Fruit fly (Drosophila melanogaster) whole organism, embryonic: ENCODE results near the gene Nup160.

ENCODE experiments used
- Bdp1 ChIP-seq: fragments of 200-800 bp; sonication (Bioruptor generic); optimal IDR thresholded peaks from 3 replicates; lab custom pipeline; 2016; ENCODE audit warnings: missing biosample characterization, missing genetic modification characterization
- Bgb ChIP-seq: fragments of 200-800 bp; sonication (Bioruptor generic); IDR thresholded peaks from 2 replicates; pipeline ENCODE4 v1.3.6; 2022; ENCODE audit warnings: missing biosample characterization, missing genetic modification characterization; ENCODE audit not compliant: partially characterized antibody
- CG10366 ChIP-seq: fragments of 200-800 bp; sonication (Bioruptor generic); IDR thresholded peaks from 2 replicates; pipeline ENCODE4 v1.3.6; 2022; ENCODE audit warnings: missing biosample characterization, missing genetic modification characterization
- CG12236 ChIP-seq: fragments of 200-800 bp; sonication (Bioruptor generic); optimal IDR thresholded peaks from 2 replicates; lab custom pipeline; 2016; ENCODE audit warnings: missing biosample characterization, missing genetic modification characterization
- CG13424 ChIP-seq: fragments of 200-800 bp; sonication (Bioruptor generic); optimal IDR thresholded peaks from 2 replicates; lab custom pipeline; 2019; ENCODE audit warnings: missing biosample characterization, mild to moderate bottlenecking, missing genetic modification characterization, moderate library complexity
- CG14441 ChIP-seq: fragments of 200-800 bp; sonication (Bioruptor generic); IDR thresholded peaks from 2 replicates; pipeline ENCODE4 v1.3.6; 2022; ENCODE audit warnings: missing biosample characterization, missing genetic modification characterization
- CG15479 ChIP-seq: fragments of 200-800 bp; sonication (Bioruptor generic); optimal IDR thresholded peaks from 3 replicates; lab custom pipeline; 2019; ENCODE audit warnings: missing biosample characterization, mild to moderate bottlenecking, missing genetic modification characterization, moderate library complexity
- CG15696 ChIP-seq: fragments of 200-800 bp; sonication (Bioruptor generic); optimal IDR thresholded peaks from 2 replicates; lab custom pipeline; 2019; ENCODE audit warnings: missing biosample characterization, mild to moderate bottlenecking, missing genetic modification characterization, moderate library complexity
- CG17568 ChIP-seq: fragments of 200-800 bp; sonication (Bioruptor generic); optimal IDR thresholded peaks from 2 replicates; lab custom pipeline; 2018; ENCODE audit warnings: missing biosample characterization, mild to moderate bottlenecking, missing genetic modification characterization, moderate library complexity
- CG18619 ChIP-seq: fragments of 200-800 bp; sonication (Bioruptor generic); optimal IDR thresholded peaks from 3 replicates; lab custom pipeline; 2017; ENCODE audit warnings: missing biosample characterization, mild to moderate bottlenecking, missing genetic modification characterization
- CG18764 ChIP-seq: fragments of 200-800 bp; sonication (Bioruptor generic); optimal IDR thresholded peaks from 3 replicates; lab custom pipeline; 2016; ENCODE audit warnings: missing biosample characterization, missing genetic modification characterization
- CG30403 ChIP-seq: fragments of 200-800 bp; sonication (Bioruptor generic); optimal IDR thresholded peaks from 3 replicates; lab custom pipeline; 2016; ENCODE audit warnings: missing biosample characterization, missing genetic modification characterization
- CG31224 ChIP-seq: fragments of 200-800 bp; sonication (Bioruptor generic); IDR thresholded peaks from 2 replicates; pipeline ENCODE4 v1.3.6; 2022; ENCODE audit warnings: missing biosample characterization, missing genetic modification characterization
- CG3726 ChIP-seq: fragments of 200-800 bp; sonication (Bioruptor generic); IDR thresholded peaks from 3 replicates; pipeline ENCODE4, ENCODE4 v1.3.6; 2022; ENCODE audit warnings: missing biosample characterization, missing genetic modification characterization
- CG4424 ChIP-seq: fragments of 200-800 bp; sonication (Bioruptor generic); optimal IDR thresholded peaks from 3 replicates; lab custom pipeline; 2016; ENCODE audit warnings: missing biosample characterization, missing genetic modification characterization
- CG6254 ChIP-seq: fragments of 200-800 bp; sonication (Bioruptor generic); optimal IDR thresholded peaks from 3 replicates; lab custom pipeline; 2017; ENCODE audit warnings: mild to moderate bottlenecking, missing biosample characterization, missing genetic modification reagents, missing genetic modification characterization
- CG6689 ChIP-seq: fragments of 200-800 bp; sonication (Bioruptor generic); IDR thresholded peaks from 2 replicates; pipeline ENCODE4 v1.3.6; 2022; ENCODE audit warnings: missing biosample characterization, missing genetic modification characterization
- CG6791 ChIP-seq: fragments of 200-800 bp; sonication (Bioruptor generic); IDR thresholded peaks from 3 replicates; pipeline ENCODE4 v1.3.6; 2022; ENCODE audit warnings: missing biosample characterization, missing genetic modification characterization; ENCODE audit not compliant: partially characterized antibody
- CG6813 ChIP-seq: fragments of 200-800 bp; sonication (Bioruptor generic); optimal IDR thresholded peaks from 2 replicates; lab custom pipeline; 2017; ENCODE audit warnings: missing biosample characterization, missing genetic modification characterization, mild to moderate bottlenecking, moderate library complexity, missing genetic modification reagents
- CG8281 ChIP-seq: fragments of 200-800 bp; sonication (Bioruptor generic); optimal IDR thresholded peaks from 2 replicates; lab custom pipeline; 2018; ENCODE audit warnings: missing biosample characterization, mild to moderate bottlenecking, missing genetic modification characterization, moderate library complexity
- CG8944 ChIP-seq: fragments of 200-800 bp; sonication (Bioruptor generic); optimal IDR thresholded peaks from 3 replicates; lab custom pipeline; 2016; ENCODE audit warnings: missing biosample characterization, missing genetic modification characterization
- Camta ChIP-seq: fragments of 200-800 bp; sonication (Bioruptor generic); optimal IDR thresholded peaks from 2 replicates; lab custom pipeline; 2016; ENCODE audit warnings: missing biosample characterization, missing genetic modification characterization
- Chrac-16 ChIP-seq: fragments of 200-800 bp; sonication (Bioruptor generic); optimal IDR thresholded peaks from 3 replicates; lab custom pipeline; 2016; ENCODE audit warnings: missing biosample characterization, missing genetic modification characterization
- Dll ChIP-seq: fragments of 200-800 bp; sonication (Bioruptor generic); IDR thresholded peaks from 4 replicates; pipeline ENCODE4 v1.3.6; 2022; ENCODE audit warnings: missing biosample characterization, missing genetic modification characterization; ENCODE audit not compliant: partially characterized antibody
- ERR ChIP-seq: fragments of 200-800 bp; sonication (Bioruptor generic); optimal IDR thresholded peaks from 2 replicates; lab custom pipeline; 2016; ENCODE audit warnings: missing biosample characterization, missing genetic modification characterization
- Ets65A ChIP-seq: fragments of 200-800 bp; sonication (Bioruptor generic); peaks from one replicate; lab custom pipeline; 2016; ENCODE audit warnings: missing biosample characterization, missing genetic modification characterization
- HmgZ ChIP-seq: fragments of 200-800 bp; sonication (Bioruptor generic); optimal IDR thresholded peaks from 2 replicates; lab custom pipeline; 2018; ENCODE audit warnings: missing biosample characterization, mild to moderate bottlenecking, missing genetic modification characterization
- MBD-R2 ChIP-seq: fragments of 200-800 bp; sonication (Bioruptor generic); IDR thresholded peaks from 2 replicates; pipeline ENCODE4 v1.3.6; 2022; ENCODE audit warnings: missing biosample characterization, missing genetic modification characterization
- Mad ChIP-seq: fragments of 200-800 bp; sonication (Bioruptor generic); optimal IDR thresholded peaks from 2 replicates; lab custom pipeline; 2016; ENCODE audit warnings: missing biosample characterization, missing genetic modification characterization
- Med ChIP-seq: fragments of 200-800 bp; sonication (Bioruptor generic); peaks from one replicate; lab custom pipeline; 2016; ENCODE audit warnings: missing biosample characterization, missing genetic modification characterization, mild to moderate bottlenecking, inconsistent platforms, moderate library complexity
- Mrtf ChIP-seq: fragments of 200-800 bp; sonication (Bioruptor generic); IDR thresholded peaks from 3 replicates; pipeline ENCODE4 v1.3.6; 2022; ENCODE audit warnings: missing biosample characterization, missing genetic modification characterization
- Sry-δ ChIP-seq: fragments of 200-800 bp; sonication (Bioruptor generic); optimal IDR thresholded peaks from 2 replicates; lab custom pipeline; 2016; ENCODE audit warnings: missing biosample characterization, missing genetic modification characterization
- Vsx1 ChIP-seq: fragments of 200-800 bp; sonication (Bioruptor generic); optimal IDR thresholded peaks from 2 replicates; lab custom pipeline; 2017; ENCODE audit warnings: missing biosample characterization, mild to moderate bottlenecking, missing genetic modification characterization, missing genetic modification reagents
- croc ChIP-seq: fragments of 200-800 bp; sonication (Bioruptor generic); conservative IDR thresholded peaks from 3 replicates; pipeline ENCODE4 v1.3.6; 2022; ENCODE audit warnings: missing biosample characterization, missing genetic modification characterization
- jumu ChIP-seq: fragments of 200-800 bp; sonication (Bioruptor generic); optimal IDR thresholded peaks from 3 replicates; lab custom pipeline; 2016; ENCODE audit warnings: missing biosample characterization, missing genetic modification characterization
- kni ChIP-seq: fragments of 200-800 bp; sonication (Bioruptor generic); optimal IDR thresholded peaks from 3 replicates; lab custom pipeline; 2017; ENCODE audit warnings: mild to moderate bottlenecking, missing biosample characterization, missing genetic modification reagents, missing genetic modification characterization
- knrl ChIP-seq: fragments of 200-800 bp; sonication (Bioruptor generic); IDR thresholded peaks from 3 replicates; pipeline ENCODE4 v1.3.6; 2022; ENCODE audit warnings: missing biosample characterization, missing genetic modification characterization; ENCODE audit not compliant: partially characterized antibody
- lab ChIP-seq: fragments of 200-800 bp; sonication (Bioruptor generic); optimal IDR thresholded peaks from 3 replicates; lab custom pipeline; 2017; ENCODE audit warnings: missing biosample characterization, missing genetic modification characterization, mild to moderate bottlenecking, moderate library complexity, missing genetic modification reagents
- maf-S ChIP-seq: fragments of 200-800 bp; sonication (Bioruptor generic); optimal IDR thresholded peaks from 2 replicates; lab custom pipeline; 2016; ENCODE audit warnings: missing biosample characterization, missing genetic modification characterization
- nom ChIP-seq: fragments of 200-800 bp; sonication (Bioruptor generic); optimal IDR thresholded peaks from 2 replicates; lab custom pipeline; 2017; ENCODE audit warnings: missing biosample characterization, missing genetic modification characterization, mild to moderate bottlenecking, moderate library complexity, missing genetic modification reagents
- p53 ChIP-seq: fragments of 200-800 bp; sonication (Bioruptor generic); optimal IDR thresholded peaks from 2 replicates; lab custom pipeline; 2016; ENCODE audit warnings: missing biosample characterization, missing genetic modification characterization
- prd ChIP-seq, 3 experiments: fragments of >200 bp in 2 of 3; fragments of 200-800 bp in 1 of 3; sonication (Bioruptor generic) in 1 of 3; optimal IDR thresholded peaks in 2 of 3; IDR thresholded peaks in 1 of 3; 2 replicates in 2 of 3; 3 replicates in 1 of 3; pipeline versions ENCODE4 v1.3.6 to Lab custom; 2017 to 2022; ENCODE audit warnings: missing biosample characterization in 1 of 3, missing genetic modification characterization in 1 of 3
- repo ChIP-seq: fragments of 200-800 bp; sonication (Bioruptor generic); optimal IDR thresholded peaks from 2 replicates; lab custom pipeline; 2016; ENCODE audit warnings: missing biosample characterization, missing genetic modification characterization
- rib ChIP-seq: fragments of 200-800 bp; sonication (Bioruptor generic); IDR thresholded peaks from 2 replicates; pipeline ENCODE4 v1.3.6; 2022; ENCODE audit warnings: missing biosample characterization, missing genetic modification characterization
- scrt ChIP-seq: fragments of 200-800 bp; sonication (Bioruptor generic); optimal IDR thresholded peaks from 2 replicates; lab custom pipeline; 2018; ENCODE audit warnings: missing biosample characterization, mild to moderate bottlenecking, missing genetic modification characterization, moderate library complexity
- sens ChIP-seq: fragments of 200-800 bp; sonication (Bioruptor generic); peaks from one replicate; lab custom pipeline; 2016; ENCODE audit warnings: missing biosample characterization, missing genetic modification characterization
- toy ChIP-seq: fragments of 200-800 bp; sonication (Bioruptor generic); IDR thresholded peaks from 2 replicates; pipeline ENCODE4 v1.3.6; 2022; ENCODE audit warnings: missing biosample characterization, missing genetic modification characterization
- yki ChIP-seq: fragments of >200 bp; optimal IDR thresholded peaks from 3 replicates; lab custom pipeline; 2018
- z ChIP-seq: fragments of 200-800 bp; sonication (Bioruptor generic); IDR thresholded peaks from 3 replicates; pipeline ENCODE4 v1.3.6; 2022; ENCODE audit warnings: missing biosample characterization, missing genetic modification characterization

Nup160 gene

dm6 chr2L:11100516-11101061 is 23.0 kb upstream of the Nup160 start, which contains the start of gene Ge-1 (continued):
- TF ChIP-seq CG15696 (tag; lab: Kevin White, UChicago) (no peak), Dll (GFP tag; lab: Robert Waterston, UW) (peak; percentile 54; the same call in 2 of the 4 replicates), MBD-R2 (GFP tag; lab: Robert Waterston, UW) (peak; percentile 82), knrl (GFP tag; lab: Robert Waterston, UW) (0 out of 3 replicates have a peak, but pooled peaks have one; percentile 31), CG6813 (no peak), Sry-δ (peak; percentile 90), CG4424 (GFP tag; lab: Kevin White, UChicago) (peak; percentile 19), CG3726 (GFP tag; lab: Robert Waterston, UW) (no peak), HmgZ (peak; percentile 38), CG6254 (GFP tag; lab: Kevin White, UChicago) (no peak), Ets65A (GFP tag; lab: Kevin White, UChicago) (peak; percentile 72), Vsx1 (GFP tag; lab: Kevin White, UChicago) (no peak), Bgb (GFP tag; lab: Robert Waterston, UW) (peak; percentile 57), Mad (no peak), CG18764 (GFP tag; lab: Kevin White, UChicago) (peak; percentile 2), CG31224 (GFP tag; lab: Robert Waterston, UW) (no peak), sens (GFP tag; lab: Kevin White, UChicago) (no peak), CG18619 (GFP tag; lab: Kevin White, UChicago) (no peak), p53 (no peak)

dm6 chr2L:11105320-11105719 is 18.3 kb upstream of the Nup160 start:
- TF ChIP-seq Med (GFP tag; lab: Kevin White, UChicago) (peak; percentile 61), nom (GFP tag; lab: Kevin White, UChicago) (no peak), kni (GFP tag; lab: Kevin White, UChicago) (no peak), repo (GFP tag; lab: Kevin White, UChicago) (no peak), CG15479 (no peak), jumu (GFP tag; lab: Kevin White, UChicago) (no peak), lab (GFP tag; lab: Kevin White, UChicago) (no peak), prd (optimal IDR thresholded peaks at IDR 0.05; lab: Kevin White, UChicago) (peak in 1 of 2 experiments; percentile 12), prd (GFP tag; IDR thresholded peaks at IDR 0.05; lab: Robert Waterston, UW) (no peak), CG12236 (no peak), CG8944 (GFP tag; lab: Kevin White, UChicago) (no peak), CG10366 (GFP tag; lab: Robert Waterston, UW) (no peak), maf-S (GFP tag; lab: Kevin White, UChicago) (no peak), ERR (GFP tag; lab: Kevin White, UChicago) (no peak), CG6689 (GFP tag; lab: Robert Waterston, UW) (no peak), CG6791 (no peak), CG30403 (GFP tag; lab: Kevin White, UChicago) (no peak)

- peak; percentile 93 for TF ChIP-seq Bdp1 (GFP tag; lab: Kevin White, UChicago)
- TF ChIP-seq HmgZ, result peak; percentile 99
- TF ChIP-seq CG8281 (tag; lab: Kevin White, UChicago), result peak; percentile 90
- TF ChIP-seq CG14441, result peak; percentile 99
- peak; percentile 98 for TF ChIP-seq CG13424 (tag; lab: Kevin White, UChicago)
- TF ChIP-seq rib (GFP tag; lab: Robert Waterston, UW), result peak; percentile 97
- TF ChIP-seq CG15696 (tag; lab: Kevin White, UChicago), result peak; percentile 99
- TF ChIP-seq scrt (GFP tag; lab: Kevin White, UChicago), result peak; percentile 95
- peak; percentile 97 for TF ChIP-seq CG17568
- peak; percentile 99 for TF ChIP-seq Chrac-16 (GFP tag; lab: Kevin White, UChicago)
- TF ChIP-seq Mrtf (GFP tag; lab: Robert Waterston, UW), result peak; percentile 99
- peak; percentile 99 for TF ChIP-seq croc
- TF ChIP-seq z (GFP tag; lab: Robert Waterston, UW), result peak; percentile 83
- TF ChIP-seq Camta (GFP tag; lab: Kevin White, UChicago), result peak; percentile 98
- TF ChIP-seq toy (GFP tag; lab: Robert Waterston, UW), result peak; percentile 97
- no peak for TF ChIP-seq yki
Measured at dm6 chr2L:11106562-11106962, 17.0 kb upstream of the Nup160 start, which contains the start of gene Reps. Gene Reps, minus strand, starts transcription at chr2L:11106645.
